Worm (Caenorhabditis elegans): ENCODE results near the gene erg-28.

- TF ChIP-seq lin-13 (tag; optimal IDR thresholded peaks at IDR 0.05): no peak
- no peak for TF ChIP-seq sem-2 (GFP tag; optimal IDR thresholded peaks at IDR 0.05)
- no peak for TF ChIP-seq blmp-1 (tag; optimal IDR thresholded peaks at IDR 0.05)
- no peak for TF ChIP-seq snpc-4 (tag; optimal IDR thresholded peaks at IDR 0.05)
- no peak for TF ChIP-seq unc-62 (GFP tag; optimal IDR thresholded peaks at IDR 0.05)
- TF ChIP-seq lsy-2 (tag; optimal IDR thresholded peaks at IDR 0.05): no peak
Observed at ce11 chrV:12635218-12635617, 28.0 kb downstream of the erg-28 start.
